Worm (Caenorhabditis elegans): ENCODE results near the gene C27D9.1.
A peak's percentile ranks its signal among the peaks of the same experiment; 100 is the strongest.

Gene C27D9.1

DNA sequence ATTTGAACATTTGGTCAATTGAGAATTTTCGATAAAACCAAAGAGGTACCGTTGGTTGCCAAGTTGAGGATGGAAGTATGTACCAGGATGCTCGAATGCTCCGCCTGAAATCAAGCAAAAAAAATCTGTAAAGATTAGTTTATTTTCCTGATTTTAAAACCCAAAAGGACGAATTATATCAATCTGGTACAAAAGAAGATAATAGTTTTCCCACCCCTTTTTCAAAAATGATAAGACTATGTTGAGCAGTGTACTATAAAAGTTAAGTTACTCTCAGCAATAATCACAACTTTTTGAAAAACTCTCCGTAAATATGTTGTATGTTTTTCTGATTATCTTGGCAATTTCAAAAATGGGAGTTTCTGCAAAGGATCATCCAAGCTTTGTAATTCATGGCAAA lies 5.2 kb downstream of the C27D9.1 start, which contains the start of gene F26G1.3:
Gene F26G1.3 (plus strand): TSS at position 301 of the 400 bp plus-strand sequence.
- no peak for TF ChIP-seq fkh-8 (tag; optimal IDR thresholded peaks at IDR 0.05)
- TF ChIP-seq hlh-4 (tag; optimal IDR thresholded peaks at IDR 0.05): no peak
- TF ChIP-seq C04F5.9 (tag; optimal IDR thresholded peaks at IDR 0.05): no peak
- TF ChIP-seq ceh-88 (GFP tag; IDR thresholded peaks at IDR 0.05): no peak
- no peak for TF ChIP-seq lin-35 (GFP tag; optimal IDR thresholded peaks at IDR 0.05)
- TF ChIP-seq nhr-19 (GFP tag; conservative IDR thresholded peaks at IDR 0.05): no peak
- no peak for TF ChIP-seq vab-15 (tag; optimal IDR thresholded peaks at IDR 0.05)
- TF ChIP-seq pqm-1 (tag; optimal IDR thresholded peaks at IDR 0.05): no peak

DNA sequence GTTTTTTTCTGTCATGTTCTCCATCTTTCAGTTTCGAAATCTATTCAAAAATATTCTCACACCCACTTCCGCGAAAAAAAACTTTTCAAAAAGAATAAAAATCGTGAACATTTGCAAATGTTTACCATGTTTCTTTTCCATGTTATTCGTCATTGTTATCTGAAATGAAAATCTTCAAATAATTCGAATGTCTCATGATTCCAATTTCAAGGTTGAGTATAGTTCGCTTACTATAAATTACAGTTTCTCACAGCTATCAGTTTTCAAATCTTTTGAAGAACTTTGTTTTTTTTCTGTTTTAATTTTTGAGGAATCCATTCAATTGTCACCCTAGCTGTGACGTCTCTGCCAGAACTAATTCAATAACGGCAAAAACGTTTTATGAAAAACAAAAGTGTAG lies 6.6 kb downstream of the C27D9.1 start:
- TF ChIP-seq nhr-20 (tag; optimal IDR thresholded peaks at IDR 0.05) (peak; percentile 50), ces-1 (GFP tag; optimal IDR thresholded peaks at IDR 0.05) (no peak), nhr-85 (tag) (peak; percentile 91), mep-1 (tag; optimal IDR thresholded peaks at IDR 0.05) (no peak), lin-14 (GFP tag; optimal IDR thresholded peaks at IDR 0.05) (peak; percentile 53), lin-15B (tag; optimal IDR thresholded peaks at IDR 0.05) (no peak), nhr-71 (tag; optimal IDR thresholded peaks at IDR 0.05) (peak; percentile 13)

DNA sequence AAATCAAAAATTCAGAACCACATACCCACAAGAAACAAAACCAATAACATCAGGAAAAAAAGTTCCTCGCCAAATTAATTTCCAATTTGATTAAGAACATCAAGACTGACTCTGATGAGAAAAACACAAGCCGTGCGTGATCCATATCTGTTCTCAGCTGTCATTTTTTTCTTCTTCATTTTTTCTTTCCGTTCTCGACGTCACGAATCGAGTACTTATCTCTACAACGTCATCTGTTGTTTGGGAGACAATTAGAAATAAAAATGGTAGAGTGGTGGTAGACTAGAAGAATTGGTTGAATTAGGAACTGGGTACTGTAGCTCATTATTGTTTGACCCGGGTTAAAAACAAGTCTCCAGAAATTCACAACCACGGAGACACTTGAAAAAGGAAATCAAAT lies 7.8 kb downstream of the C27D9.1 start:
- TF ChIP-seq xbp-1 (tag; optimal IDR thresholded peaks at IDR 0.05) (no peak), lsy-2 (tag; optimal IDR thresholded peaks at IDR 0.05) (peak in 1 of 2 experiments; percentile 38), lin-14 (GFP tag; optimal IDR thresholded peaks at IDR 0.05) (peak; percentile 37), nhr-71 (tag; optimal IDR thresholded peaks at IDR 0.05) (peak; percentile 31), nhr-85 (tag) (peak; percentile 93), fkh-4 (tag; optimal IDR thresholded peaks at IDR 0.05; ENCODE audit: borderline replicate concordance) (no peak), snu-23 (GFP tag; optimal IDR thresholded peaks at IDR 0.05) (peak; percentile 9), irx-1 (tag; optimal IDR thresholded peaks at IDR 0.05) (no peak), lin-35 (GFP tag; optimal IDR thresholded peaks at IDR 0.05) (peak in 1 of 2 experiments; percentile 4), nhr-20 (tag; optimal IDR thresholded peaks at IDR 0.05) (peak; percentile 48), hlh-17 (GFP tag; optimal IDR thresholded peaks at IDR 0.05; ENCODE audit: borderline replicate concordance) (no peak), elt-2 (tag; optimal IDR thresholded peaks at IDR 0.05) (no peak), blmp-1 (tag; optimal IDR thresholded peaks at IDR 0.05) (peak; percentile 36)

DNA sequence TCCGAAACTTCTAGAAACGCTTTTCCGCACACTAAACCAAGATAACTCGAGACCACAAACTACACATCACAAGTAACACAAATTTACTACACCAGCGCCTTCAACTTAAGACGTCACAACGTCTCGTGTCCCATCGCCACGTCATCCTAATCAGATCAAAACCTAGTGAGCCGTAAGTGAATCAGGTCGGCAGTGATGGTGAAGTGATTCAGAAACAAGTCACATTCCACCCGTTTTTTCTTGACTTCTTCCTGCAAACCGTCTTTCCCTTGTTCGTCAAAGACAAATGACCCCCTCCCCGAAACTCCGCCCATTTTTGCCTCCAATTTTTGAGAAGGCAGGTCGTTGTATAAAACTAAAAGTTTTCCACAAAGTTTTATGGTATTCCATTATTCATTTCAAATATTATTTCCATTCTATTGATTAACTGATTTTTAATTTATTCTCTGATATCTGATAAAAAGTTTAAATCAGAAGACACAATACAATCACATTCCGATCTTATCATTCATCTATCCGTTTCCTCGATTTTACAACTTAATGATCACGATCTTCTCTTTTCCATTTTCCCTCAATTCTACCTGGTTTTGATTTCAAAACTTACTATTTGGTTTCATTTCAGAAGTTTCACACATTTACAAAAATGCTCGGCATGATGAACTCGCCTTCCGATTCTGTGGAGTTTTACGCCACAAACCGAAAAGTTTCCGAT lies 9.5 kb downstream of the C27D9.1 start, which contains the start of gene F26G1.2:
Gene F26G1.2 (plus strand): TSS at position 508 of the 712 bp plus-strand sequence.
- TF ChIP-seq ceh-82 (tag; optimal IDR thresholded peaks at IDR 0.05) (no peak), grh-1 (GFP tag; IDR thresholded peaks at IDR 0.05) (peak; percentile 25; the same call in 1 of the 2 replicates), xbp-1 (tag; optimal IDR thresholded peaks at IDR 0.05) (peak; percentile 36), Y116A8C.19 (tag; optimal IDR thresholded peaks at IDR 0.05; ENCODE audit: borderline replicate concordance) (no peak), fkh-8 (tag; optimal IDR thresholded peaks at IDR 0.05) (peak; percentile 32), nhr-20 (tag; optimal IDR thresholded peaks at IDR 0.05) (peak; percentile 53), blmp-1 (tag; optimal IDR thresholded peaks at IDR 0.05) (peak; percentile 51), nhr-85 (tag) (peak; percentile 84), snu-23 (GFP tag; optimal IDR thresholded peaks at IDR 0.05) (peak; percentile 11), nhr-71 (tag; optimal IDR thresholded peaks at IDR 0.05) (peak; percentile 50), lin-35 (GFP tag; optimal IDR thresholded peaks at IDR 0.05) (peak in 1 of 2 experiments; percentile 32), C34B4.2 (tag; optimal IDR thresholded peaks at IDR 0.05) (no peak), nhr-84 (tag; optimal IDR thresholded peaks at IDR 0.05) (no peak), efl-1 (optimal IDR thresholded peaks at IDR 0.05) (no peak), efl-1 (GFP tag; optimal IDR thresholded peaks at IDR 0.05 in 1 of 2) (peak in 1 of 2 experiments; percentile 90), lin-39 (tag; optimal IDR thresholded peaks at IDR 0.05) (no peak), nhr-12 (tag; optimal IDR thresholded peaks at IDR 0.05) (no peak), C04F5.9 (tag; optimal IDR thresholded peaks at IDR 0.05) (no peak), elt-3 (tag; optimal IDR thresholded peaks at IDR 0.05) (peak in 1 of 6 experiments; percentile 69), lsy-2 (tag; optimal IDR thresholded peaks at IDR 0.05) (peak in 1 of 2 experiments; percentile 24), mep-1 (tag; optimal IDR thresholded peaks at IDR 0.05) (no peak), lin-14 (GFP tag; optimal IDR thresholded peaks at IDR 0.05) (peak; percentile 8)
